Fruit fly (Drosophila melanogaster) S2 (cell line): ENCODE results near the gene CG34299.

ENCODE experiments used
- CG8478 ChIP-seq: fragments of >200 bp; optimal IDR thresholded peaks from 2 replicates; lab custom pipeline; 2018
- CTCF ChIP-seq, 2 experiments: fragments of >200 bp; optimal IDR thresholded peaks; 2 replicates each; lab custom pipeline; 2018

DNA sequence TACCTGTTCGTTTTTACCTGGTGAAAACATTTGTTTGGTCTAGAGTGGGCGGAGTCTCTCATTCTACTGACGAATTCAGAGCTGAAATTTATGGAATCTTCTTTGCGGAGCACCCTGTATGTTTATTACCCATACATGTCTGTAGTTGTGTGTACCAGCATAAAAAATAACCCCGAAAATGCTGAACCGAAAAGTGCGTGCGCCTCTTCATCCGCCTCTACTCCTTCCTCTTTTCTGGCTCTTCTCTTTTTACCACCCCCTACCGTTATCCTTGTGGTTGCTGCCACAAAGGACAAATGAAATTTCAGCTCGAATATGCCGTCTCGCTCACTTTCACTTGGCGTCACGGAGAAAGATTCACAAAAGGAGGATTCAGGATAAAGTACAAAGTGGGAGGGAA, 24.5 kb downstream of the CG34299 start:
- TF ChIP-seq CG8478 (lab: Kevin White, UChicago) (no peak), CTCF (optimal IDR thresholded peaks at IDR 0.05; lab: Kevin White, UChicago) (no peak)
